Fruit fly (Drosophila melanogaster) S2 (cell line): ENCODE data around the gene Rab40.

ENCODE experiments used
- CG8478 ChIP-seq: fragments of >200 bp; optimal IDR thresholded peaks from 2 replicates; lab custom pipeline; 2018
- CTCF ChIP-seq, 2 experiments: fragments of >200 bp; optimal IDR thresholded peaks; 2 replicates each; lab custom pipeline; 2018

dm6 chrX:12473953-12474468 is 11.1 kb upstream of the Rab40 start:
- TF ChIP-seq CG8478 (no peak), CTCF (optimal IDR thresholded peaks at IDR 0.05; lab: Kevin White, UChicago) (no peak)
